Fruit fly (Drosophila melanogaster) whole organism, embryonic: ENCODE data around the gene CG7530.

Source experiments
- B-H2 ChIP-seq: fragments of 200-800 bp; sonication (Bioruptor generic); optimal IDR thresholded peaks from 2 replicates; lab custom pipeline; 2018; ENCODE audit warnings: missing biosample characterization, mild to moderate bottlenecking, missing genetic modification characterization
- CG11247 ChIP-seq: fragments of 200-800 bp; sonication (Bioruptor generic); IDR thresholded peaks from 2 replicates; pipeline ENCODE4 v1.3.6; 2022; ENCODE audit warnings: missing biosample characterization, missing genetic modification characterization
- CG11504 ChIP-seq: fragments of 200-800 bp; sonication (Bioruptor generic); optimal IDR thresholded peaks from 3 replicates; lab custom pipeline; 2019; ENCODE audit warnings: missing biosample characterization, mild to moderate bottlenecking, missing genetic modification characterization, moderate library complexity
- CG12071 ChIP-seq: fragments of 200-800 bp; sonication (Bioruptor generic); optimal IDR thresholded peaks from 3 replicates; lab custom pipeline; 2018; ENCODE audit warnings: missing biosample characterization, mild to moderate bottlenecking, missing genetic modification characterization
- CG12155 ChIP-seq: fragments of 200-800 bp; sonication (Bioruptor generic); optimal IDR thresholded peaks from 3 replicates; lab custom pipeline; 2016; ENCODE audit warnings: missing biosample characterization, missing genetic modification characterization
- CG13296 ChIP-seq: fragments of 200-800 bp; sonication (Bioruptor generic); optimal IDR thresholded peaks from 3 replicates; lab custom pipeline; 2018; ENCODE audit warnings: missing biosample characterization, mild to moderate bottlenecking, missing genetic modification characterization
- CG13424 ChIP-seq: fragments of 200-800 bp; sonication (Bioruptor generic); optimal IDR thresholded peaks from 2 replicates; lab custom pipeline; 2019; ENCODE audit warnings: missing biosample characterization, mild to moderate bottlenecking, missing genetic modification characterization, moderate library complexity
- CG13894 ChIP-seq: fragments of 200-800 bp; sonication (Bioruptor generic); optimal IDR thresholded peaks from 3 replicates; lab custom pipeline; 2018; ENCODE audit warnings: missing biosample characterization, mild to moderate bottlenecking, missing genetic modification characterization, moderate library complexity
- CG14014 ChIP-seq: fragments of 200-800 bp; sonication (Bioruptor generic); IDR thresholded peaks from 2 replicates; pipeline ENCODE4 v1.3.6; 2022; ENCODE audit warnings: missing biosample characterization, missing genetic modification characterization
- CG14667 ChIP-seq: fragments of 200-800 bp; sonication (Bioruptor generic); IDR thresholded peaks from 2 replicates; pipeline ENCODE4 v1.3.6; 2022; ENCODE audit warnings: missing biosample characterization, missing genetic modification characterization
- CG14710 ChIP-seq: fragments of 200-800 bp; sonication (Bioruptor generic); optimal IDR thresholded peaks from 3 replicates; lab custom pipeline; 2019; ENCODE audit warnings: missing biosample characterization, mild to moderate bottlenecking, missing genetic modification characterization, moderate library complexity
- CG31388 ChIP-seq: fragments of 200-800 bp; sonication (Bioruptor generic); optimal IDR thresholded peaks from 2 replicates; lab custom pipeline; 2016; ENCODE audit warnings: missing biosample characterization, missing genetic modification characterization
- CG34376 ChIP-seq: fragments of 200-800 bp; sonication (Bioruptor generic); optimal IDR thresholded peaks from 2 replicates; lab custom pipeline; 2018; ENCODE audit warnings: missing biosample characterization, mild to moderate bottlenecking, missing genetic modification characterization
- CG34422 ChIP-seq: fragments of 200-800 bp; sonication (Bioruptor generic); IDR thresholded peaks from 3 replicates; pipeline ENCODE4 v1.3.6; 2022; ENCODE audit warnings: missing biosample characterization, missing genetic modification characterization
- CG4707 ChIP-seq: fragments of 200-800 bp; sonication (Bioruptor generic); optimal IDR thresholded peaks from 2 replicates; lab custom pipeline; 2018; ENCODE audit warnings: missing biosample characterization, mild to moderate bottlenecking, missing genetic modification characterization, moderate library complexity
- CG5953 ChIP-seq: fragments of 200-800 bp; sonication (Bioruptor generic); IDR thresholded peaks from 2 replicates; pipeline ENCODE4 v1.3.6; 2022; ENCODE audit warnings: missing biosample characterization, missing genetic modification characterization
- CG6654 ChIP-seq: fragments of 200-800 bp; sonication (Bioruptor generic); optimal IDR thresholded peaks from 2 replicates; lab custom pipeline; 2017; ENCODE audit warnings: missing biosample characterization, mild to moderate bottlenecking, missing genetic modification characterization
- CG6791 ChIP-seq: fragments of 200-800 bp; sonication (Bioruptor generic); IDR thresholded peaks from 3 replicates; pipeline ENCODE4 v1.3.6; 2022; ENCODE audit warnings: missing biosample characterization, missing genetic modification characterization; ENCODE audit not compliant: partially characterized antibody
- CG7786 ChIP-seq: fragments of 200-800 bp; sonication (Bioruptor generic); optimal IDR thresholded peaks from 2 replicates; lab custom pipeline; 2016; ENCODE audit warnings: missing biosample characterization, missing genetic modification characterization
- CG8388 ChIP-seq: fragments of 200-800 bp; sonication (Bioruptor generic); optimal IDR thresholded peaks from 2 replicates; lab custom pipeline; 2019; ENCODE audit warnings: missing biosample characterization, mild to moderate bottlenecking, missing genetic modification characterization, moderate library complexity
- CoRest ChIP-seq: fragments of 200-800 bp; sonication (Bioruptor generic); optimal IDR thresholded peaks from 3 replicates; lab custom pipeline; 2018; ENCODE audit warnings: missing biosample characterization, mild to moderate bottlenecking, missing genetic modification characterization, moderate library complexity
- CrebB ChIP-seq: fragments of 200-800 bp; sonication (Bioruptor generic); optimal IDR thresholded peaks from 3 replicates; lab custom pipeline; 2018; ENCODE audit warnings: missing biosample characterization, mild to moderate bottlenecking, missing genetic modification characterization
- D ChIP-seq, 2 experiments: fragments of 200-800 bp in 1 of 2; fragments of >200 bp in 1 of 2; sonication (Bioruptor generic) in 1 of 2; optimal IDR thresholded peaks; 2 replicates in 1 of 2; 3 replicates in 1 of 2; lab custom pipeline; 2017; ENCODE audit warnings: mild to moderate bottlenecking in 1 of 2, missing biosample characterization in 1 of 2, missing genetic modification characterization in 1 of 2, missing genetic modification reagents in 1 of 2
- Dfd ChIP-seq, 2 experiments: fragments of >200 bp; optimal IDR thresholded peaks; 2 replicates each; lab custom pipeline; 2017; ENCODE audit warnings: missing biosample characterization in 2 of 2, missing genetic modification characterization in 2 of 2
- Dll ChIP-seq: fragments of 200-800 bp; sonication (Bioruptor generic); IDR thresholded peaks from 4 replicates; pipeline ENCODE4 v1.3.6; 2022; ENCODE audit warnings: missing biosample characterization, missing genetic modification characterization; ENCODE audit not compliant: partially characterized antibody
- E2f1 ChIP-seq: fragments of 200-800 bp; sonication (Bioruptor generic); IDR thresholded peaks from 2 replicates; pipeline ENCODE4 v1.3.6; 2022; ENCODE audit warnings: missing biosample characterization, missing genetic modification characterization
- ERR ChIP-seq: fragments of 200-800 bp; sonication (Bioruptor generic); optimal IDR thresholded peaks from 2 replicates; lab custom pipeline; 2016; ENCODE audit warnings: missing biosample characterization, missing genetic modification characterization
- H15 ChIP-seq: fragments of 200-800 bp; sonication (Bioruptor generic); IDR thresholded peaks from 3 replicates; pipeline ENCODE4 v1.3.6; 2022; ENCODE audit warnings: missing biosample characterization, missing genetic modification characterization
- HLH4C ChIP-seq: fragments of 200-800 bp; sonication (Bioruptor generic); IDR thresholded peaks from 3 replicates; pipeline ENCODE4 v1.3.6; 2022; ENCODE audit warnings: missing biosample characterization, missing genetic modification characterization; ENCODE audit not compliant: partially characterized antibody
- Hey ChIP-seq: fragments of 200-800 bp; sonication (Bioruptor generic); optimal IDR thresholded peaks from 3 replicates; lab custom pipeline; 2018; ENCODE audit warnings: missing biosample characterization, mild to moderate bottlenecking, missing genetic modification characterization
- HmgD ChIP-seq: fragments of 200-800 bp; sonication (Bioruptor generic); optimal IDR thresholded peaks from 3 replicates; lab custom pipeline; 2016; ENCODE audit warnings: missing biosample characterization, missing genetic modification characterization
- Ptx1 ChIP-seq: fragments of 200-800 bp; sonication (Bioruptor generic); IDR thresholded peaks from 2 replicates; pipeline ENCODE4 v1.3.6; 2022; ENCODE audit warnings: missing biosample characterization, missing genetic modification characterization
- ab ChIP-seq: fragments of 200-800 bp; sonication (Bioruptor generic); optimal IDR thresholded peaks from 2 replicates; lab custom pipeline; 2016; ENCODE audit warnings: missing biosample characterization, missing genetic modification characterization
- bigmax ChIP-seq: fragments of 200-800 bp; sonication (Bioruptor generic); optimal IDR thresholded peaks from 2 replicates; lab custom pipeline; 2018; ENCODE audit warnings: missing biosample characterization, mild to moderate bottlenecking, missing genetic modification characterization
- bowl ChIP-seq: fragments of 200-800 bp; sonication (Bioruptor generic); IDR thresholded peaks from 2 replicates; pipeline ENCODE4 v1.3.6; 2022; ENCODE audit warnings: missing biosample characterization, missing genetic modification characterization
- ci ChIP-seq: fragments of 200-800 bp; sonication (Bioruptor generic); IDR thresholded peaks from 3 replicates; pipeline ENCODE4 v1.3.6; 2022; ENCODE audit warnings: missing biosample characterization, missing genetic modification characterization
- gcm2 ChIP-seq: fragments of 200-800 bp; sonication (Bioruptor generic); optimal IDR thresholded peaks from 2 replicates; lab custom pipeline; 2016; ENCODE audit warnings: missing biosample characterization, missing genetic modification characterization
- gfzf ChIP-seq: fragments of 200-800 bp; sonication (Bioruptor generic); optimal IDR thresholded peaks from 2 replicates; lab custom pipeline; 2016; ENCODE audit warnings: missing biosample characterization, mild to moderate bottlenecking, missing genetic modification characterization, moderate library complexity
- gsb ChIP-seq: fragments of 200-800 bp; sonication (Bioruptor generic); IDR thresholded peaks from 2 replicates; pipeline ENCODE4 v1.3.6; 2022; ENCODE audit warnings: missing biosample characterization, missing genetic modification characterization
- pho ChIP-seq: fragments of 200-800 bp; sonication (Bioruptor generic); optimal IDR thresholded peaks from 2 replicates; lab custom pipeline; 2016; ENCODE audit warnings: missing biosample characterization, missing genetic modification characterization
- prd ChIP-seq, 3 experiments: fragments of >200 bp in 2 of 3; fragments of 200-800 bp in 1 of 3; sonication (Bioruptor generic) in 1 of 3; optimal IDR thresholded peaks in 2 of 3; IDR thresholded peaks in 1 of 3; 2 replicates in 2 of 3; 3 replicates in 1 of 3; pipeline versions ENCODE4 v1.3.6 to Lab custom; 2017 to 2022; ENCODE audit warnings: missing biosample characterization in 1 of 3, missing genetic modification characterization in 1 of 3
- ssp ChIP-seq: fragments of 200-800 bp; sonication (Bioruptor generic); IDR thresholded peaks from 2 replicates; pipeline ENCODE4 v1.3.6; 2022; ENCODE audit warnings: missing biosample characterization, missing genetic modification characterization
- stc ChIP-seq: fragments of 200-800 bp; sonication (Bioruptor generic); IDR thresholded peaks from 2 replicates; pipeline ENCODE4 v1.3.6; 2022; ENCODE audit warnings: missing biosample characterization, missing genetic modification characterization
- toy ChIP-seq: fragments of 200-800 bp; sonication (Bioruptor generic); IDR thresholded peaks from 2 replicates; pipeline ENCODE4 v1.3.6; 2022; ENCODE audit warnings: missing biosample characterization, missing genetic modification characterization
- trem ChIP-seq: fragments of 200-800 bp; optimal IDR thresholded peaks from 3 replicates; lab custom pipeline; 2019; ENCODE audit warnings: missing biosample characterization, mild to moderate bottlenecking, missing genetic modification characterization, moderate library complexity
- usp ChIP-seq: fragments of >200 bp; optimal IDR thresholded peaks from 2 replicates; lab custom pipeline; 2017; ENCODE audit warnings: missing biosample characterization, missing genetic modification characterization
- zen ChIP-seq: fragments of 200-800 bp; sonication (Bioruptor generic); optimal IDR thresholded peaks from 3 replicates; lab custom pipeline; 2018; ENCODE audit warnings: missing biosample characterization, mild to moderate bottlenecking, missing genetic modification characterization, moderate library complexity
- zf30C ChIP-seq: fragments of 200-800 bp; sonication (Bioruptor generic); optimal IDR thresholded peaks from 3 replicates; lab custom pipeline; 2018; ENCODE audit warnings: missing biosample characterization, mild to moderate bottlenecking, missing genetic modification characterization
- zfh1 ChIP-seq: fragments of 200-800 bp; sonication (Bioruptor generic); IDR thresholded peaks from 3 replicates; pipeline ENCODE4 v1.3.6; 2022; ENCODE audit warnings: missing biosample characterization, missing genetic modification characterization

The CG7530 gene

dm6 chr3R:14714904-14715588 lies 16.3 kb downstream of the CG7530 start (continued):
- TF ChIP-seq prd (optimal IDR thresholded peaks at IDR 0.05; lab: Kevin White, UChicago): no peak
- peak; percentile 39; the same call in 1 of the 3 replicates for TF ChIP-seq prd (GFP tag; IDR thresholded peaks at IDR 0.05; lab: Robert Waterston, UW)
- no peak for TF ChIP-seq CG34422 (GFP tag; lab: Robert Waterston, UW)
- no peak for TF ChIP-seq CG12071 (GFP tag; lab: Kevin White, UChicago)
- TF ChIP-seq CG31388 (GFP tag; lab: Kevin White, UChicago): no peak
- TF ChIP-seq usp: no peak
- no peak for TF ChIP-seq stc (GFP tag; lab: Robert Waterston, UW)
- TF ChIP-seq toy (GFP tag; lab: Robert Waterston, UW): no peak
- no peak for TF ChIP-seq gsb (GFP tag; lab: Robert Waterston, UW)
- TF ChIP-seq H15: no peak; the same call in 2 of the 3 replicates
- TF ChIP-seq CG34376 (GFP tag; lab: Kevin White, UChicago): no peak
- no peak for TF ChIP-seq ssp (GFP tag; lab: Robert Waterston, UW)
- TF ChIP-seq E2f1 (GFP tag; lab: Robert Waterston, UW): no peak
- TF ChIP-seq pho (GFP tag; lab: Kevin White, UChicago): no peak
- TF ChIP-seq CG13296 (GFP tag; lab: Kevin White, UChicago): no peak
- TF ChIP-seq CG6791 (GFP tag; lab: Robert Waterston, UW): 0 out of 3 replicates have a peak, but pooled peaks have one; percentile 37
- TF ChIP-seq CG11247 (GFP tag; lab: Robert Waterston, UW): no peak
- no peak for TF ChIP-seq HLH4C (GFP tag; lab: Robert Waterston, UW)
- TF ChIP-seq CG13894 (tag; lab: Kevin White, UChicago): no peak
- TF ChIP-seq Dll (GFP tag; lab: Robert Waterston, UW): no peak
- TF ChIP-seq ci (GFP tag; lab: Robert Waterston, UW): peak; percentile 71; the same call in 2 of the 3 replicates
- no peak for TF ChIP-seq CG7786 (GFP tag; lab: Kevin White, UChicago)
- peak; percentile 39 for TF ChIP-seq CG14710
- peak; percentile 31 for TF ChIP-seq zen (tag; lab: Kevin White, UChicago)
- TF ChIP-seq zf30C (GFP tag; lab: Kevin White, UChicago): no peak
- TF ChIP-seq ERR (GFP tag; lab: Kevin White, UChicago): no peak
- peak; percentile 2 for TF ChIP-seq gcm2 (GFP tag; lab: Kevin White, UChicago)
- no peak for TF ChIP-seq CrebB (tag; lab: Kevin White, UChicago)
- TF ChIP-seq gfzf (GFP tag; lab: Kevin White, UChicago): no peak
- TF ChIP-seq D (optimal IDR thresholded peaks at IDR 0.05; lab: Kevin White, UChicago): no peak
- TF ChIP-seq D (GFP tag; optimal IDR thresholded peaks at IDR 0.05; lab: Kevin White, UChicago): no peak
- no peak for TF ChIP-seq B-H2 (GFP tag; lab: Kevin White, UChicago)
- TF ChIP-seq CG6654 (GFP tag; lab: Kevin White, UChicago): peak; percentile 9
- TF ChIP-seq zfh1: peak; percentile 52; the same call in 1 of the 3 replicates
- TF ChIP-seq CG8388: peak; percentile 57
- no peak for TF ChIP-seq Dfd (GFP tag; optimal IDR thresholded peaks at IDR 0.05; lab: Kevin White, UChicago)
- TF ChIP-seq Ptx1 (GFP tag; lab: Robert Waterston, UW): peak; percentile 42; the same call in 1 of the 2 replicates
- TF ChIP-seq bowl (GFP tag; lab: Robert Waterston, UW): no peak
- TF ChIP-seq CG13424: peak; percentile 35
- peak; percentile 37 for TF ChIP-seq CG4707 (GFP tag; lab: Kevin White, UChicago)
- TF ChIP-seq CoRest (tag; lab: Kevin White, UChicago): peak; percentile 49
- TF ChIP-seq trem (tag; lab: Kevin White, UChicago): peak; percentile 62
- no peak; the same call in 1 of the 2 replicates for TF ChIP-seq CG5953
- no peak for TF ChIP-seq Hey (tag; lab: Kevin White, UChicago)
- TF ChIP-seq CG11504 (tag; lab: Kevin White, UChicago): peak; percentile 79
- TF ChIP-seq ab (GFP tag; lab: Kevin White, UChicago): no peak
- TF ChIP-seq bigmax (GFP tag; lab: Kevin White, UChicago): no peak
- no peak for TF ChIP-seq HmgD
- TF ChIP-seq CG12155: no peak
- no peak; the same call in 1 of the 2 replicates for TF ChIP-seq CG14667
- peak; percentile 33; the same call in 1 of the 2 replicates for TF ChIP-seq CG14014
